Fruit fly (Drosophila melanogaster) whole organism, pupa: ENCODE measurements around the gene CG9759.

Experiments used
- CG10348 ChIP-seq: fragments of 200-800 bp; sonication (Bioruptor generic); IDR thresholded peaks from 2 replicates; pipeline ENCODE4 v1.3.6; 2022; ENCODE audit warnings: missing biosample characterization, missing genetic modification characterization
- CG12605 ChIP-seq: fragments of 200-800 bp; sonication (Bioruptor generic); IDR thresholded peaks from 2 replicates; pipeline ENCODE4 v1.3.6; 2022; ENCODE audit warnings: missing biosample characterization, missing genetic modification characterization
- CG34367 ChIP-seq: fragments of 200-800 bp; sonication (Bioruptor generic); optimal IDR thresholded peaks from 2 replicates; lab custom pipeline; 2018; ENCODE audit warnings: missing biosample characterization, mild to moderate bottlenecking, missing genetic modification characterization
- CG4496 ChIP-seq: fragments of 200-800 bp; sonication (Bioruptor generic); IDR thresholded peaks from 3 replicates; pipeline ENCODE4 v1.3.6; 2022; ENCODE audit warnings: missing biosample characterization, missing genetic modification characterization
- Ets98B ChIP-seq: fragments of 200-800 bp; sonication (Bioruptor generic); IDR thresholded peaks from 2 replicates; pipeline ENCODE4 v1.3.6; 2022; ENCODE audit warnings: missing biosample characterization, missing genetic modification characterization
- Pif1A ChIP-seq: fragments of 200-800 bp; sonication (Bioruptor generic); optimal IDR thresholded peaks from 3 replicates; lab custom pipeline; 2016; ENCODE audit warnings: missing biosample characterization, missing genetic modification characterization
- fd96Ca ChIP-seq: fragments of 200-800 bp; sonication (Bioruptor generic); IDR thresholded peaks from 3 replicates; pipeline ENCODE4 v1.3.6; 2022; ENCODE audit warnings: missing biosample characterization, missing genetic modification characterization

dm6 chr3R:13617228-13617627 is 8.2 kb upstream of the CG9759 start:
- no peak for TF ChIP-seq Ets98B
- TF ChIP-seq Pif1A (GFP tag; lab: Kevin White, UChicago), result no peak
- no peak for TF ChIP-seq CG34367 (tag; lab: Kevin White, UChicago)
- no peak for TF ChIP-seq CG12605 (GFP tag; lab: Robert Waterston, UW)
- no peak for TF ChIP-seq fd96Ca (GFP tag; lab: Robert Waterston, UW)
- no peak for TF ChIP-seq CG4496 (GFP tag; lab: Robert Waterston, UW)
- TF ChIP-seq CG10348 (GFP tag; lab: Robert Waterston, UW), result no peak
